Fruit fly (Drosophila melanogaster) whole organism, adult: ENCODE measurements around the gene CG31286.

ENCODE experiments used
- CG11617 ChIP-seq: fragments of 200-800 bp; sonication (Bioruptor generic); optimal IDR thresholded peaks from 2 replicates; lab custom pipeline; 2017; ENCODE audit warnings: mild to moderate bottlenecking, missing biosample characterization, missing genetic modification reagents, missing genetic modification characterization
- CG12768 ChIP-seq: fragments of 200-800 bp; sonication (Bioruptor generic); optimal IDR thresholded peaks from 2 replicates; lab custom pipeline; 2017; ENCODE audit warnings: missing biosample characterization, missing genetic modification characterization, mild to moderate bottlenecking, moderate library complexity, missing genetic modification reagents
- CG14711 ChIP-seq: fragments of 200-800 bp; sonication (Bioruptor generic); optimal IDR thresholded peaks from 2 replicates; lab custom pipeline; 2018; ENCODE audit warnings: missing biosample characterization, mild to moderate bottlenecking, missing genetic modification characterization, moderate library complexity
- CG5204 ChIP-seq: fragments of 200-800 bp; sonication (Bioruptor generic); optimal IDR thresholded peaks from 2 replicates; lab custom pipeline; 2016; ENCODE audit warnings: missing biosample characterization, missing genetic modification characterization
- CG7045 ChIP-seq: fragments of 200-800 bp; sonication (Bioruptor generic); optimal IDR thresholded peaks from 2 replicates; lab custom pipeline; 2017; ENCODE audit warnings: missing biosample characterization, mild to moderate bottlenecking, missing genetic modification characterization
- Clk ChIP-seq: fragments of 200-800 bp; sonication (Bioruptor generic); optimal IDR thresholded peaks from 2 replicates; lab custom pipeline; 2017; ENCODE audit warnings: missing biosample characterization, missing genetic modification characterization
- Hr96 ChIP-seq: fragments of 200-800 bp; sonication (Bioruptor generic); optimal IDR thresholded peaks from 2 replicates; lab custom pipeline; 2016; ENCODE audit warnings: missing biosample characterization, missing genetic modification characterization
- Mnt ChIP-seq: fragments of 200-800 bp; sonication (Bioruptor generic); optimal IDR thresholded peaks from 2 replicates; lab custom pipeline; 2016; ENCODE audit warnings: missing biosample characterization, mild to moderate bottlenecking, missing genetic modification characterization
- cnc ChIP-seq, 2 experiments: fragments of >200 bp; optimal IDR thresholded peaks; 2 replicates each; lab custom pipeline; 2017
- kay ChIP-seq: fragments of 200-800 bp; sonication (Bioruptor generic); peaks from one replicate; lab custom pipeline; 2016; ENCODE audit warnings: missing biosample characterization, missing genetic modification characterization, borderline replicate concordance
- toe ChIP-seq: fragments of 200-800 bp; sonication (Bioruptor generic); optimal IDR thresholded peaks from 2 replicates; lab custom pipeline; 2016; ENCODE audit warnings: missing biosample characterization, missing genetic modification characterization

CG31286 gene

DNA sequence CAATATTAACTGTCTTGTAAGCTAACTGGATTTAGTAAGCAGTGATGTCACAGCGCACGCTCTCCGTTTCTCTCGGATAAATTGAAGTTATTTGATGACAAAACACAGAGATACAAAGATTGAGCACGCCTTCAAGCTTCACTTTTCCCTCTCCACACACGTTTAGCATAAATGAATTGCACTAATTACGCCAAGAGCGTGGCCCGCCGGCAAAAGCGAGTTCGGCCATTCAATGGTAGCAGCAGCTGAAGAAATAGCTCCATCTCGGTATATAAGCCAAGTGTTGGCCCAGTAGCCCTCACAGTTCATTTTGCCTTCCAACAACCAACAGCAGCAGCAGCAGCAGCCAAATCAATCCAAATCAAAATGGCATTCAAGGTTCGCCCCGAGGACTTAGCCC, 51.4 kb downstream of the CG31286 start, which contains the start of gene Ccp84Ad:
Ccp84Ad (plus strand) TSS at position 301 of the 400 bp plus-strand sequence.
- TF ChIP-seq toe (no peak), CG5204 (GFP tag; lab: Kevin White, UChicago) (no peak), Mnt (no peak), CG7045 (no peak), cnc (optimal IDR thresholded peaks at IDR 0.05; lab: Kevin White, UChicago) (no peak), Hr96 (GFP tag; lab: Kevin White, UChicago) (no peak), CG12768 (no peak), CG14711 (tag; lab: Kevin White, UChicago) (no peak), kay (no peak), CG11617 (GFP tag; lab: Kevin White, UChicago) (no peak), Clk (GFP tag; lab: Kevin White, UChicago) (no peak)
